Fruit fly (Drosophila melanogaster): ENCODE data around the gene RpL17.

Gene RpL17

DNA sequence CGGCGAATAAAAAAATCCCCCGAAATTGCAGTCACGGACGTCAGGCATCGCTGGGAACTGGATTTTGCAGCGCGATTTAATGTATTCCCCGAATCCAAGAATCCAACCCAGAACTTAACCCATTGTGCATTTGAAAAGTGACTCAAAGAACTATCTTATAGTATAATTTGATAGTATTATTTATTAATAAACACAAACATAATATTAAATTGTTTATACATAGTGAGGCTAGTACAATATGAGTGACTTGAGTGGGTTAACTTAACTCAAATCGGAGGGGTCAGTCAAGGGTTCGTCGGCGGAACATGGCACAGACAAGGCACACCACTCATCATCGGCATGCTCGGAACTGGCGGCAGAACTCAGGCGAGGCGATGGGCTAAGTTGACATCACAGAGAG lies 2.2 kb upstream of the RpL17 start:
- TF ChIP-seq noc (tag; optimal IDR thresholded peaks at IDR 0.05) = no peak

DNA sequence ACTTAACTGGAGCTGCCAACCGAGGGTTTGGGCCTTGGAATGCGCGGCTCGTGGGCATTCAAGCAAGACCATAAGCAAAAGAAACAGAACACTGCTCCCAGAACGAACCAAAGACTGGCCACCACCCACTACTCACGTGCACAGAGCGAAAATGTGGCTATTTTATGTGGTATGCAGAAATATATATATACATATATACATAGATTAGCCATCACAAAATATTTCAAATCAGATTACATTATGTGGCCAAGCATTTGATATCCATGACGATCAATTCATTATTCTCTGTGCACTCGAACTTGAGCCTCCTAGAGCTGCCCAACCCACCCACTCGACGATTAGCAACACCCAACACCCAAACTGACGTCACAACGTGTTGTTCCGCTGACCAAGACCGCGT lies 1.5 kb upstream of the RpL17 start:
- TF ChIP-seq noc (tag; optimal IDR thresholded peaks at IDR 0.05) = no peak

DNA sequence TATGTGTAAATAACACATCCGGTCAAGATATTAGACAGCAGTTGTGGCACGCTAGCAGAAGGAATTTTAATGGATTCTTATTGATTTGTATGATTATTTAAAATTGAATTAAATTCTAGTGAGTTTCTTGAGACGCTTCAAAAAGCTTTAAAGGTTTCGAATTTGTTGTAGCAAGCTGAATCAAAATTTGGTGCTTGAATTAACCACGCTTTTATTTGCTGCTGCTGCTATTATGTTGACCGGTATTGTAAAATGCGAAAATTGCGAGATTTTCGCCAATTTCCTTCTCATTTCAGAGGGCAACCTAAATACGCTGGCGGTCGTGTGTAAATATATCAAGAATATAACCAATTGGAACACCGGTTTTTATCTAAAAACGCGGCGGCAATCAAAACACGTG lies 846 bp downstream of the RpL17 start:
- TF ChIP-seq noc (tag; optimal IDR thresholded peaks at IDR 0.05) = no peak

DNA sequence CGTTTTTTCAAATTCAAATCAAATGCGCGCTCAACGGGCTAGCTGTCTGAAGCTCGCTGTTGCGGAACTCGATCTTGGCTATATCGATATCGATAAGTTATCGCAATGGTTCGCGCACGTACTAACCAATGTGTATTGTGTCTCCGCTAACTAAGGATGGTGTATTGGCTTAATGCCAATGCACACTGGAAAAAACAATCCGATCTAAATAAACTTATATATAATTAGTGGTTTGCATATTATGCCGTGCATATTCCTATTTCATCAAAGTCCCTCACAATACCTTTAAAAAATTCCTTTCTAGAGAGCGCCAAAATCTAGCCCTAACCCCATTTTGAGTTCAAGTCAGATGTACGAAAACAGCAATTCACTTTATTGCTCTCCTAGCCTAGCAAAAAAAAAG lies 2.9 kb downstream of the RpL17 start:
- no peak for TF ChIP-seq noc (tag; optimal IDR thresholded peaks at IDR 0.05)

DNA sequence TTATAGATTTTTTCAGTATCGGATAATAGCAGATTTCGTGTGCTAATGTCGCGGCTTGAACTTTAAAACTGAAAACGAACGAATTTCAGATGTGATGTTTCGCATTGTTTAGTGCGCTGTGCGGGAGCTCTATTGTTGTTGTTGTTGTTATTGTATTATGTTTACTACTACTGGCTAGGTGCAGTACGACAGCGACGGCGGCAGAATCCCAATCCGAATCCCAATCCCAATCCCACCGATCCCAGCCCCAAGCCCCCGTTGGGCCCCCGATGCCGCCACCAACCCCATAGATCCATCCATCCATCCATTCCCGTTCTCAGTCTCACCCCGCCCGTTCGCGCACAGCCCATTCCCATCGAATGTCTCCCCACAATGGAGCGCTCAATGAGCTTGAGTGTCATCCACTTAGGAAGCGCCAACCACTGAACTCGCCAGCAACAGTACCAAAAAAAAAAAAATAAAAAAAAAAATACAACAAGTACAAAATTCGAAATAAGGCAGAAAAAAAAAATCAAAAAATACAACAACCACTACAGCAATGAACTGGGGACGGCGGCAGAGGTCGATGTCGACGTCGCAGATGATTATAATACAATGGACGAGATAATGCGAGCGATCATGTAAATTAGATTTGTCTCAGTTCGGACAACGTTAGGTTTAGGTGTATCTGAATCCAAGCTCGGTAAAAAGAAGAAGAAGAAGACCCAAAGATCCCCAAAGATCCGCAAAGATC lies 3.9 kb downstream of the RpL17 start, which contains the start of gene CG3168:
Gene CG3168, minus strand, starts transcription at position 51 of the 733 bp plus-strand sequence.
- TF ChIP-seq noc (tag; optimal IDR thresholded peaks at IDR 0.05) = no peak

DNA sequence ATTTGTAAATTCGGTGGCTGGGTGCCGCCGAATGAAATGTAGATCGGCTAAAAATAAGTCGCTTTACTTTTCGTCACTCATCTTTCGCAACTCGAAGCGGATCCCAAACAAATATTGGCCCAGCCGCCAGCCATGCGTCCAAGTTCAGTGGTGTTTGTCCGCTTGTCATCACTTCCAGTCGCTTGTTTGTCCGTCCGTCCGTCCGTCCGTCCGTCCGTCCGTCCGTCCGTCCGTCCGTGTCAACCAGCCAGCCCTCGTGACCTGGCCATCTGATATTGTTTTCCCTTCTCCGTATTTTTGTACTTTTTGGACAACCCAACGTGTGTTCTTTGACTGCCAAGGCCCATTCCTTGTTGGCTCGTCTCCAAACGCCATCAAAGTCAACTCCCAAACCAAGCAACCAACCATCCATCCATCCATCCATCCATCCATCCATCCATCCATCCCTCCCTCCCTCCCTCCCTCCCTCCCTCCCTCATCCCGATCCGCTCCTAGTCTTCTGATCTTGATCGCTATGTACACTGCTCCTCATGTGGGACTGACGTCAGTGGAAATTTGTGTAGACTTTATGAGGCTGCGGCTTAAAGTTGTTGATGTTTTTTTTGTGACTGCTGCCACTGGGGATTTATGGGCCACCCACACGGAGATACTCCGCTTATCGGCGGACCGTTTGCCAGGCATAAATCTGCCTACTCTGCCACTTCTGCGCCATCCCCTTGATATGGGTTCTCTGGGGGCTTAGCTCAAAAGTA lies 10.6 kb downstream of the RpL17 start:
- TF ChIP-seq noc (tag; optimal IDR thresholded peaks at IDR 0.05) = peak; percentile 86

DNA sequence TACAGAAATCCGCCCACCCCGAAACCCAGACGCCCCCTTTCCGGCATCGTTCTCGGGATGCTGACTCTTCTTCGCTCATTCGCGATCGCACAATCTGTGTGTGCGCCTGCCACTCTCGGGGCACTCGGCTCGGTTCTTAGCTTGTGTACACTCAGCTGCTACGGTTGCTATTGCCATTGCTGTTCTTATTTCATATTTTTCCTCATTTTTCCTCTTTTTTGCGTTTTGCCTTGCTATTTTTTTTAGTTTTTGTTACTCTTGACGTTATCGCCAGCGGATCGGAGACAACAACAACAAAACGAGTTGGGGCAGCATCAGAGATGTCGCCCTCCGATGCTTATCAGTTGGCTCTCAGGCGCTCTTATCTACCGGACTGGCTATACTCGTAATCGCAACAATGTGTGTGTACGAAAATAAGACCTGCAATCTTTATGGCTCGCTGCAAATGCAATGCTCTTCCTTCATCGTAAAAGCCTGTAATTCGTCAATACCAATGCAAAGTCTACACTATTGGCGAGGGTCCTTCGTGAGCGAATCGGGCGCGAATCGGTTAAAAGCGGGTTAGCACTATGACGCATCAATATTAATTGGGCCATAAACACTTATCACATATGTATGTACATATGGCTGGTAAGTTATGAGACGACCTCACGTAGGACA lies 13.3 kb downstream of the RpL17 start:
- peak; percentile 8 for TF ChIP-seq noc (tag; optimal IDR thresholded peaks at IDR 0.05)

DNA sequence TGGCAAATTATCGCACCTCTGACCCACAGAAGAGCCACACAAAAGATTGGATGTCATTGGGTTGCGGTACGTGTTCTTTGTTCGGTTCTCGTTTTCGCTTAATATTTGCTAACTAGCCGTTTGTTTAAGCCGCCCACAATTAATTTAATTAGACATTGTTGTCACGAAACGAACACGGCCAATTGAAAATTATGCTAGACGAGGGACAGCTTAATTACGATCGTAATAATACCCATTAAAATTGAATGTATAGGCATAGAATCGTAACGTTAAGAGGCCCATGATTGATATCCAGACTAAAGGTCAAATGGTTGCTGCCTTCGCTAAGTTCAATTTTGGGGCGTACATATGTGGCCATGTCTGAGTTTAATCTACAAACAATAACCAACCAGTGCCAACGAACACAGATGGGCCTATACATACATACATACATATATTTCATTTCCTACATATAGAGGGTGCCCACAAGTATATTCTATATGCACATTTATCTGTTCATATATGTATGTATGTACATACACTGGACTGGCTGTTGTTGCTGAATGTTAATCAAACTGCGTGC lies 15.4 kb downstream of the RpL17 start:
- TF ChIP-seq noc (tag; optimal IDR thresholded peaks at IDR 0.05) = no peak

DNA sequence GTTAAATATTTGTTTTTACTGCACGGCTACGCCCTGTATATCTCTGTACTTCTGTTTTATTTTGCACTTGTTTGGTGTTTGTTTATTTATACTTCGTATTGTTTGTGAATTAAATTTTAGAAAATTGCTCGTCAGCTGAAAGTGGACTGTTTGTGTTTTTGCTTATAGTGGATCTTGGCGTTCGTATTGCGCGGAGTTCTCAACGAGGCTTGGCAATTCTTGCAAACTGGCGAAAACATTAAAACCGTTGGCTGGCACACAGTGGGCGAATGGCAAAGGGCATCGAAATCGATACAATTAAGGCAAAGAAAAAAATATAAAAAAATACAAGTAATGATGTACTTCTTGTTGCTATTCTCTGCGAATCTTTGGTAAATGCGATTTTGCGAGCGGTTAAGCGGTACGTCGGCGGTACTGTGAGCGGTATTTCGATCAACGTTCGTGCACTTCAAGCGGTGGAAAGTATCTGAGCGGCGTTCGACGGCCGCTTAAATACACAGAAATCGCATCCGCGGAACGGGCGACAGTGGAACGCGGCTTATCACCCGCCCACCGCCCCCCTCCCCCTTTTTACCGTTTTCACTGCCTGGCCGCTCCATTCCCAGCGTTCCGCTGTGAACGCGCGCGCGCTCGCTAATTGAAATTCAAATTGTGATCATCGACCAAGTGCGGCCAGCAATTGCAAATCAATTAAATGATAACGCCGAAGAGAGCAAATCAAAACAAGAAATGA lies 17.1 kb downstream of the RpL17 start:
- TF ChIP-seq noc (tag; optimal IDR thresholded peaks at IDR 0.05) = no peak

DNA sequence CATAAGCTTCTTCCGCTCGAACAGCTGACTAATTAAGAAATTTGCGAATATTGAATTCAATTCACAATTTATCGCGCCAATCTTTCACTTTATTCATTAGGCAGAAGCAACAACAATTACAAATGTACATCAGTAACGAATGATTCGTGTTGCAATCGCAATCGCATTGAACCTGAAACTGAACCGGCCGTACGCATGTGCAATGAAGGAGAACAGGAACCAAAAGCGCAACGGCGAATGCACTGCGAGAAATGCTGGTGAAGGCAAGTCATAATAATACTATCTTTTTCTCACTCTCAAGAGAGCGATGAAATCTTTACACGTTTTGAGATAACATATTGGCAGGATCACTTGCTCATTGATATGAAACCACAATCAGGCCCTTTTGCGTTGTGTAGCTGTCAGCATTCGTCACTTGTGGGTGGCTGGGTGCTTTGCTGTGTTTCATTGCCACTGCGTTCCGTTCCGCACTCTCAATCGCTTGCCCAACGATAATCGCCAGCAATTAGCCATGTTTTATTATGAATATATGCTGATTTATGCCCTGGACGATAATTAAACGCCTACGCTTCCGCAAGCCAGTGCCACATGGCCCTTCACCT lies 19.0 kb downstream of the RpL17 start:
- TF ChIP-seq noc (tag; optimal IDR thresholded peaks at IDR 0.05) = no peak

DNA sequence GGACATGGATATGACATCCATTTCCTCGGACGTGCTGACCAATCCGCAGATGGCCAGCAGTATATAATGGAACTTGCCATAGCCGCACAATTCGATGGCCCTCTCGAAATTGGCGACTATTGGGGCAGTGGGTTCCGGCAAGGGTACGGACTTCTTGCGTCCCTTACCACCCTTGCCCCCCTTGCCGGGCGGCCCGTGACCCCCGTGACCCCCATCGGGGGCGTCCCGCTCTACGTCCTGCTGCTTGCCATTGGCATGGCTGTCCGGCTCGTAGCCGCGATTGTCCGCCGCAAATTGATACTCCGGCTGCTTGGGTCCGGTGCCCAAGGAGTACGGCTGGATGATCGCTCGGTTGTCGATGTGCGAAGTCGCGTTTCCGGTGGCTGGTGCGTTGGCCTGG lies 20.4 kb downstream of the RpL17 start:
- TF ChIP-seq noc (tag; optimal IDR thresholded peaks at IDR 0.05) = no peak

DNA sequence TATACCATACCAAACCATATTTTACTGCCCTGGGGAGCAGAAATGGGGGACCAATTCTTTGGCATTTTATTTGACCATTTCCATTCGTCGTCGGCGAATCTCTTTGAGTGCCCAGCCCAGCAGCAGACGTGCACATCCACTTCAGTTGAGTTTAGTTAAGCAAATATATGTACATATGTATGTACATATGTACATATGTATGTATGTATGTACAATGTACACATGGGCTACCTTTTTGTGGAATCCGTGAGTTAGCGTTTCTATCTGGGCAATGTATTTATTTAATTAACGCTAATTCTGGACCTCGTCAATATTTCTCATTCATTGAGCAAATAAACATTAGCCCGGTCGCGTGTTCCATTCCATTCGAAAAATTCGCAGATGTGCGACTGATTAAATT lies 24.1 kb downstream of the RpL17 start:
- TF ChIP-seq noc (tag; optimal IDR thresholded peaks at IDR 0.05) = no peak

DNA sequence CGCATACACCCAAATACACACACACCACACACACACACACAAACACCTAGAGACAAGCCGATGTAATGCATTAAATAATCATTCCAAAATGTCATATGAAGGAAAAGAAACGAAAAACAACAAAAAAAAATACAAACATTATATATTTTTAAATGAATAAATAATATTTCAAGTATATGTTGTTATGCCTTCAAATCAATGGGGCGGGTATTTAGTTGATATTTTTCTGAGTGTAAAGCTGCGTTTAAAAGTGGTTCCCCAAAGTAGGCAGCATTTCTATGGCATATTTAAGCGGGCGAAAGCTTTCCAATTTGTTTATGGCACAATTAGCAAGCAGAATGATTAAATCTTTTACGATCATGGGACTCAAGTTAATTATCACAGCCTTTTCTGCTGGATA lies 24.8 kb downstream of the RpL17 start:
- peak; percentile 39 for TF ChIP-seq noc (tag; optimal IDR thresholded peaks at IDR 0.05)

DNA sequence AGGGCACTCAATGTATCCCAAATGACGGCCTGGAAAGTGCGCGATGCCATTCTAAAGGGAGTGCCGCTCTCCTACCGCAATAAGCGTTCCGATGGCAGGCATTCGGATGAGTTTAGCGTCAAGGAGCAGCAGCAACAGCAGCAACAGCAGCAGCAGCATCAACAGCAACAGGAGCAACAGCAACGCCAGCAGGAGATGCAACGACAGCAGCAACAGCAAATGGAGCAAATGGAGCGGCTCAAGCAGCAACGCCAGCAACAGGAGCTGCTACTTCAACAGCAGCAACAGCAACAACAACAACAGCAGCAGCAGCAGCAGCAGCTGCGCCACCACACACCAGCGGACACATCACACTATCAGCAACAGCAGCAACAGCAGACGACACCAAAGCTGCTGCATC lies 27.9 kb downstream of the RpL17 start:
- TF ChIP-seq noc (tag; optimal IDR thresholded peaks at IDR 0.05) = no peak

DNA sequence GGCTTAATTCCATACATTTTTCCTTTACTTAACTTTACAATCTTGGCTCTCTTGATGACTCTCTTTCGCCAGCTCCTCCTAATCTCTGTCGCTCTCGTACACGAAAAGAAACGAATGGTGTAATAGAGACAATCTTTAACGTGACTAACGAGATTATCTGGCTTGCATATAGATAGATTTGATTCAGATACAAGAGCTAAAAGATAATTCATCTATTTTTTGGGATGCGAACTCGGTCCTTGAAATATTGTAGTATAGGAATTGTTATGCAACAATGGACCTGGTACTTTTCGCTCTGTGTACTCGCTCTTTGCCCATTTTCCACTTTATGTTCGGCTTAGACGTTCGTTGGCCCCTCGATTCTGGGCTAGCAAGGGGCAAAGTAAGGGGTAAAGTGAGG lies 32.7 kb downstream of the RpL17 start:
- peak; percentile 58 for TF ChIP-seq noc (tag; optimal IDR thresholded peaks at IDR 0.05)

Measured in whole organism, larva.